Worm (Caenorhabditis elegans) whole organism, L4 larva: ENCODE data around the gene skih-2.

ENCODE experiments used
- F37D6.2 ChIP-seq: sonication (generic microtip); optimal IDR thresholded peaks from 2 replicates; lab custom pipeline; 2016; ENCODE audit warnings: mild to moderate bottlenecking, missing genetic modification characterization, missing compliant biosample characterization
- F49E8.2 ChIP-seq: sonication (generic microtip); optimal IDR thresholded peaks from 2 replicates; lab custom pipeline; 2016; ENCODE audit warnings: missing compliant biosample characterization, mild to moderate bottlenecking, missing genetic modification characterization, borderline replicate concordance
- T20F7.1 ChIP-seq: fragments of 200-800 bp; sonication (Bioruptor generic); optimal IDR thresholded peaks from 2 replicates; lab custom pipeline; 2018; ENCODE audit warnings: mild to moderate bottlenecking, missing genetic modification characterization, missing compliant biosample characterization
- Y48G9A.11 ChIP-seq: fragments of 200-800 bp; sonication (Bioruptor generic); IDR thresholded peaks from 2 replicates; pipeline ENCODE4 v1.3.6; 2022; ENCODE audit warnings: missing genetic modification reagents, missing genetic modification characterization, missing compliant biosample characterization
- ZK337.2 ChIP-seq: fragments of 200-800 bp; sonication (Bioruptor generic); IDR thresholded peaks from 2 replicates; pipeline ENCODE4 v1.3.6; 2022; ENCODE audit warnings: missing genetic modification reagents, missing genetic modification characterization, missing compliant biosample characterization
- ZK546.5 ChIP-seq, 2 experiments: sonication (generic microtip); optimal IDR thresholded peaks; 2 replicates each; lab custom pipeline; 2017; ENCODE audit warnings: missing biosample characterization in 2 of 2, missing genetic modification characterization in 2 of 2
- ama-1 ChIP-seq: fragments of 150-350 bp; optimal IDR thresholded peaks from 2 replicates; lab custom pipeline; 2014; ENCODE audit warnings: inconsistent platforms, mixed read lengths
- ceh-20 ChIP-seq: fragments of 200-800 bp; sonication (Bioruptor generic); IDR thresholded peaks from 2 replicates; pipeline ENCODE4 v1.3.6; 2022; ENCODE audit warnings: missing genetic modification reagents, missing genetic modification characterization, missing compliant biosample characterization
- ceh-44 ChIP-seq: fragments of 200-800 bp; sonication (Bioruptor generic); IDR thresholded peaks from 2 replicates; pipeline ENCODE4 v1.3.6; 2022; ENCODE audit warnings: missing genetic modification reagents, missing genetic modification characterization, missing compliant biosample characterization
- ctbp-1 ChIP-seq: fragments of 200-800 bp; sonication (Bioruptor generic); IDR thresholded peaks from 2 replicates; pipeline ENCODE4 v1.3.6; 2022; ENCODE audit warnings: missing genetic modification reagents, missing genetic modification characterization, missing compliant biosample characterization
- daf-12 ChIP-seq: fragments of 150-350 bp; optimal IDR thresholded peaks from 2 replicates; lab custom pipeline; 2014; ENCODE audit warnings: missing biosample characterization, missing genetic modification reagents, missing genetic modification characterization
- dmd-6 ChIP-seq: fragments of 200-800 bp; sonication (Bioruptor generic); IDR thresholded peaks from 2 replicates; pipeline ENCODE4 v1.3.6; 2022; ENCODE audit warnings: missing genetic modification reagents, missing genetic modification characterization, missing compliant biosample characterization
- dpl-1 ChIP-seq: fragments of 150-350 bp; optimal IDR thresholded peaks from 2 replicates; lab custom pipeline; 2014; ENCODE audit warnings: missing biosample characterization, missing genetic modification reagents, missing genetic modification characterization
- duxl-1 ChIP-seq: sonication (generic microtip); optimal IDR thresholded peaks from 2 replicates; lab custom pipeline; 2016; ENCODE audit warnings: mild to moderate bottlenecking, missing genetic modification characterization, moderate library complexity, missing compliant biosample characterization; ENCODE audit not compliant: poor library complexity
- dve-1 ChIP-seq: sonication (generic microtip); optimal IDR thresholded peaks from 2 replicates; lab custom pipeline; 2017; ENCODE audit warnings: antibody characterized with exemption, mild to moderate bottlenecking, missing genetic modification characterization, missing compliant biosample characterization; ENCODE audit not compliant: insufficient read depth
- hif-1 ChIP-seq, 2 experiments: sonication (generic microtip); optimal IDR thresholded peaks; 2 replicates each; lab custom pipeline; 2016 to 2017; ENCODE audit warnings: missing compliant biosample characterization in 2 of 2, missing genetic modification characterization in 2 of 2, missing genetic modification reagents in 2 of 2, missing genotype in 2 of 2, mild to moderate bottlenecking in 1 of 2
- hlh-11 ChIP-seq: fragments of 200-800 bp; sonication (Bioruptor generic); optimal IDR thresholded peaks from 2 replicates; lab custom pipeline; 2018; ENCODE audit warnings: mild to moderate bottlenecking, missing genetic modification characterization, missing compliant biosample characterization
- hlh-30 ChIP-seq: sonication (generic microtip); optimal IDR thresholded peaks from 2 replicates; lab custom pipeline; 2017; ENCODE audit warnings: antibody characterized with exemption, mild to moderate bottlenecking, missing genetic modification characterization, missing compliant biosample characterization; ENCODE audit not compliant: insufficient read depth
- hmg-1.1 ChIP-seq: fragments of 200-800 bp; sonication (Bioruptor generic); IDR thresholded peaks from 2 replicates; pipeline ENCODE4 v1.3.6; 2022; ENCODE audit warnings: missing genetic modification reagents, missing genetic modification characterization, missing compliant biosample characterization
- lim-7 ChIP-seq: fragments of 200-800 bp; sonication (Bioruptor generic); IDR thresholded peaks from 2 replicates; pipeline ENCODE4 v1.3.6; 2022; ENCODE audit warnings: missing genetic modification characterization, missing compliant biosample characterization
- lin-38 ChIP-seq: fragments of 200-800 bp; sonication (Bioruptor generic); IDR thresholded peaks from 2 replicates; pipeline ENCODE4 v1.3.6; 2022; ENCODE audit warnings: missing genetic modification reagents, missing genetic modification characterization, missing compliant biosample characterization
- madf-9 ChIP-seq: fragments of 200-800 bp; sonication (Bioruptor generic); conservative IDR thresholded peaks from 2 replicates; pipeline ENCODE4 v1.3.6; 2022; ENCODE audit warnings: missing genetic modification reagents, missing genetic modification characterization, missing compliant biosample characterization
- mdt-29 ChIP-seq: fragments of 200-800 bp; sonication (Bioruptor generic); IDR thresholded peaks from 2 replicates; pipeline ENCODE4 v1.3.6; 2022; ENCODE audit warnings: missing genetic modification reagents, missing genetic modification characterization, missing compliant biosample characterization
- mes-2 ChIP-seq: sonication (generic microtip); optimal IDR thresholded peaks from 2 replicates; lab custom pipeline; 2016; ENCODE audit warnings: missing genotype, mild to moderate bottlenecking, missing genetic modification characterization, missing compliant biosample characterization; ENCODE audit not compliant: poor library complexity, severe bottlenecking
- nhr-11 ChIP-seq: fragments of 150-350 bp; optimal IDR thresholded peaks from 2 replicates; lab custom pipeline; 2014; ENCODE audit warnings: missing biosample characterization, missing genetic modification characterization
- nhr-42 ChIP-seq: fragments of 200-800 bp; sonication (Bioruptor generic); IDR thresholded peaks from 2 replicates; pipeline ENCODE4 v1.3.6; 2022; ENCODE audit warnings: missing genetic modification characterization, missing compliant biosample characterization
- nhr-48 ChIP-seq: sonication (generic microtip); optimal IDR thresholded peaks from 2 replicates; lab custom pipeline; 2016; ENCODE audit warnings: mild to moderate bottlenecking, missing genetic modification characterization, missing compliant biosample characterization
- php-3 ChIP-seq: fragments of 200-800 bp; sonication (Bioruptor generic); IDR thresholded peaks from 2 replicates; pipeline ENCODE4 v1.3.6; 2022; ENCODE audit warnings: missing genetic modification reagents, missing genetic modification characterization, missing compliant biosample characterization
- pqm-1 ChIP-seq: sonication (generic microtip); optimal IDR thresholded peaks from 2 replicates; lab custom pipeline; 2017; ENCODE audit warnings: missing biosample characterization, missing genetic modification characterization
- rbr-2 ChIP-seq: sonication (generic microtip); optimal IDR thresholded peaks from 2 replicates; lab custom pipeline; 2016; ENCODE audit warnings: missing genotype, missing genetic modification characterization, missing compliant biosample characterization
- saeg-2 ChIP-seq: fragments of 200-800 bp; sonication (Bioruptor generic); IDR thresholded peaks from 2 replicates; pipeline ENCODE4 v1.3.6; 2022; ENCODE audit warnings: missing genetic modification reagents, missing genetic modification characterization, missing compliant biosample characterization
- set-16 ChIP-seq: fragments of 200-800 bp; sonication (Bioruptor generic); IDR thresholded peaks from 2 replicates; pipeline ENCODE4 v1.3.6; 2022; ENCODE audit warnings: missing genetic modification reagents, missing genetic modification characterization, missing compliant biosample characterization
- tra-1 ChIP-seq: fragments of 200-800 bp; sonication (Bioruptor generic); IDR thresholded peaks from 2 replicates; pipeline ENCODE4 v1.3.6; 2022; ENCODE audit warnings: missing genetic modification reagents, missing genetic modification characterization, missing compliant biosample characterization
- vab-7 ChIP-seq: fragments of 200-800 bp; sonication (Bioruptor generic); IDR thresholded peaks from 2 replicates; pipeline ENCODE4 v1.3.6; 2022; ENCODE audit warnings: missing genetic modification reagents, missing genetic modification characterization, missing compliant biosample characterization
- zfp-2 ChIP-seq: sonication (generic microtip); optimal IDR thresholded peaks from 2 replicates; lab custom pipeline; 2016; ENCODE audit warnings: mild to moderate bottlenecking, missing genetic modification characterization, missing compliant biosample characterization
- ztf-7 ChIP-seq: fragments of 150-350 bp; optimal IDR thresholded peaks from 2 replicates; lab custom pipeline; 2014; ENCODE audit warnings: missing biosample characterization, missing genetic modification characterization

The skih-2 gene

DNA sequence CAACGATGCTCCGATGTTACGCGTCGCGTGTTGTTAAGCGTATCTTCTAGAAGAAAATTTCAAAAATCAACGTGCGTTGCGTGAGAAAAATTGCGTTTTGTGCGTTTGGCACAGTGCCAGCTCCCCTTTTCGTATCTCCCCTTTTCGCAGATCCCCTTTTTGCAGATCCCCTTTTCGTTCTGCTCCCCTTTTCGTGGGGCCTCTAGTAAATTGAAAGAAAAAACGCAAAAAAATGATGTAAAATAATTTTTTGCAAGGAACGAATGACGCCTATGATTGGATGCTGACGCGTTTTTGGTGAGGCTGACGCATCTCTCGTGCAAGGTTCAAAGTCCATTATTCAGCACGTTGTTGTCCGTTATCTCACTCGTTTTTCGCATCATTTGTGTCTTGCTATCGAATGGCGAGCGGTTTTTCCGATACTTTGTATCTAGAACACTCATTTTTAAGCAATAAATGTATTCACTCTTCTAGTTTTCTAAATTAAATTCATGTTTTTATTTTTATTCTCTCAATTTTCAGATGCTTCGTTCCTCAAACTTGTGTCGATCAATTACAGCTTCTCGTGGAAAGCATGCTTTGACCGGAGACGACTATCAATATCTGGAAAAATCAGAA is 37.1 kb upstream of the skih-2 start, which contains the start of gene cpt-2 (continued):
- peak; percentile 90 for TF ChIP-seq tra-1
- TF ChIP-seq php-3: peak; percentile 79
- peak; percentile 68; the same call in 1 of the 2 replicates for TF ChIP-seq madf-9 (GFP tag; lab: Robert Waterston, UW)
- TF ChIP-seq vab-7 (GFP tag; lab: Robert Waterston, UW): peak; percentile 87
- TF ChIP-seq mdt-29 (GFP tag; lab: Robert Waterston, UW): peak; percentile 85
- peak; percentile 76 for TF ChIP-seq duxl-1 (tag; lab: Kevin White, UChicago)
- peak; percentile 72 for TF ChIP-seq nhr-48 (tag; lab: Kevin White, UChicago)
- peak; percentile 88 for TF ChIP-seq rbr-2 (tag; lab: Kevin White, UChicago)
- TF ChIP-seq T20F7.1 (GFP tag; lab: Kevin White, UChicago): peak; percentile 79
- TF ChIP-seq ctbp-1 (GFP tag; lab: Robert Waterston, UW): peak; percentile 91
- peak; percentile 75 for TF ChIP-seq nhr-11 (tag; lab: Kevin White, UChicago)
- TF ChIP-seq F37D6.2 (tag; lab: Kevin White, UChicago): peak; percentile 74
- peak; percentile 88 for TF ChIP-seq ZK337.2 (GFP tag; lab: Robert Waterston, UW)
- peak; percentile 40; the same call in 1 of the 2 replicates for TF ChIP-seq set-16 (GFP tag; lab: Robert Waterston, UW)
- TF ChIP-seq ztf-7 (tag; lab: Kevin White, UChicago): peak; percentile 67
- TF ChIP-seq lin-38 (GFP tag; lab: Robert Waterston, UW): peak; percentile 91
- peak; percentile 92 for TF ChIP-seq dve-1 (tag; lab: Kevin White, UChicago)
- peak; percentile 32 for TF ChIP-seq zfp-2 (tag; lab: Kevin White, UChicago)
- peak; percentile 87 for TF ChIP-seq nhr-42
- peak; percentile 94 for TF ChIP-seq ceh-20 (GFP tag; lab: Robert Waterston, UW)
- peak; percentile 92 for TF ChIP-seq mes-2 (tag; lab: Kevin White, UChicago)
- peak; percentile 61 for TF ChIP-seq F49E8.2 (tag; lab: Kevin White, UChicago)
- TF ChIP-seq hlh-11: peak; percentile 85
- TF ChIP-seq dmd-6 (GFP tag; lab: Robert Waterston, UW): peak; percentile 94
- peak; percentile 59; the same call in 1 of the 2 replicates for TF ChIP-seq lim-7 (GFP tag; lab: Robert Waterston, UW)
- peak; percentile 76 for TF ChIP-seq dpl-1 (GFP tag; lab: Kevin White, UChicago)
- TF ChIP-seq ZK546.5 (tag; optimal IDR thresholded peaks at IDR 0.05; lab: Kevin White, UChicago): peak in 1 of 2 experiments; percentile 52
- 0 out of 2 replicates have a peak, but pooled peaks have one; percentile 43 for TF ChIP-seq saeg-2 (GFP tag; lab: Robert Waterston, UW)
- peak; percentile 35 for TF ChIP-seq pqm-1 (tag; lab: Kevin White, UChicago)
- TF ChIP-seq hmg-1.1 (GFP tag; lab: Robert Waterston, UW): peak; percentile 83
- TF ChIP-seq, all 104 proteins: peak for 61; not testable (repeated sequence) for 43

ce11 chrIV:11178495-11178894 is 36.3 kb upstream of the skih-2 start, which contains the start of gene C08F8.9:
TSS of gene C08F8.9 (minus strand) at chrIV:11178595.
- TF ChIP-seq Y48G9A.11 (GFP tag; lab: Robert Waterston, UW) (no peak), ama-1 (lab: Kevin White, UChicago) (peak; percentile 23)

- no peak for TF ChIP-seq hlh-30 (tag; lab: Kevin White, UChicago)
- no peak for TF ChIP-seq duxl-1 (tag; lab: Kevin White, UChicago)
- no peak for TF ChIP-seq ZK546.5 (tag; optimal IDR thresholded peaks at IDR 0.05; lab: Kevin White, UChicago)
- no peak for TF ChIP-seq daf-12 (tag; lab: Kevin White, UChicago)
- TF ChIP-seq hif-1 (tag; optimal IDR thresholded peaks at IDR 0.05; lab: Kevin White, UChicago): no peak
- no peak for TF ChIP-seq T20F7.1 (GFP tag; lab: Kevin White, UChicago)
- TF ChIP-seq ceh-44 (GFP tag; lab: Robert Waterston, UW): no peak
- TF ChIP-seq, all 104 proteins: peak for 0
Observed at ce11 chrIV:11176967-11177366, 34.8 kb upstream of the skih-2 start, which contains the start of gene rap-3. TSS of gene rap-3 (plus strand) at chrIV:11177267.
